Fruit fly (Drosophila melanogaster): ENCODE results near the gene CG10646.

Gene CG10646

dm6 chr3L:12523941-12524340 lies 20.2 kb upstream of the CG10646 start, which contains the start of the genes ver and Gcn5 (continued):
- TF ChIP-seq MESR4 (GFP tag; optimal IDR thresholded peaks at IDR 0.05) (peak; percentile 89), dmrt11E (tag; optimal IDR thresholded peaks at IDR 0.05) (peak; percentile 84), exex (tag; optimal IDR thresholded peaks at IDR 0.05) (peak; percentile 73), B-H2 (GFP tag; optimal IDR thresholded peaks at IDR 0.05) (peak; percentile 86), Myb (GFP tag; optimal IDR thresholded peaks at IDR 0.05) (peak; percentile 56), dati (GFP tag; IDR thresholded peaks at IDR 0.05) (peak; percentile 79), cg (GFP tag; optimal IDR thresholded peaks at IDR 0.05) (no peak), Eip74EF (GFP tag; optimal IDR thresholded peaks at IDR 0.05) (peak in 1 of 2 experiments; percentile 81), CG11560 (tag; IDR thresholded peaks at IDR 0.05) (peak; percentile 78; the same call in 2 of the 3 replicates), YL-1 (GFP tag; optimal IDR thresholded peaks at IDR 0.05) (peak; percentile 97), Drgx (GFP tag; IDR thresholded peaks at IDR 0.05) (peak; percentile 96), Side (GFP tag; optimal IDR thresholded peaks at IDR 0.05) (peak; percentile 78), CG2116 (GFP tag; optimal IDR thresholded peaks at IDR 0.05) (peak; percentile 81), CG10565 (GFP tag; optimal IDR thresholded peaks at IDR 0.05) (peak; percentile 14), Kr (GFP tag; optimal IDR thresholded peaks at IDR 0.05) (no peak), chm (GFP tag; IDR thresholded peaks at IDR 0.05) (peak; percentile 92), CG16863 (GFP tag; optimal IDR thresholded peaks at IDR 0.05) (peak; percentile 79), BEAF-32 (GFP tag; optimal IDR thresholded peaks at IDR 0.05) (peak; percentile 39), CG13775 (GFP tag; optimal IDR thresholded peaks at IDR 0.05) (peak; percentile 93), Trl (optimal IDR thresholded peaks at IDR 0.05) (no peak), Trl (GFP tag; optimal IDR thresholded peaks at IDR 0.05) (peak; percentile 86), ac (GFP tag; optimal IDR thresholded peaks at IDR 0.05) (peak; percentile 20), wdn (GFP tag; IDR thresholded peaks at IDR 0.05) (peak; percentile 82), HmgZ (tag; optimal IDR thresholded peaks at IDR 0.05) (peak; percentile 93), aop (GFP tag; IDR thresholded peaks at IDR 0.05) (0 out of 2 replicates have a peak, but pooled peaks have one; percentile 52), CTCF (GFP tag; optimal IDR thresholded peaks at IDR 0.05) (peak; percentile 68), pb (GFP tag; optimal IDR thresholded peaks at IDR 0.05) (peak; percentile 30), vfl (GFP tag; optimal IDR thresholded peaks at IDR 0.05) (peak; percentile 82), CG31224 (GFP tag; IDR thresholded peaks at IDR 0.05) (peak; percentile 86), lola (GFP tag; optimal IDR thresholded peaks at IDR 0.05) (peak in 1 of 3 experiments; percentile 86), klu (GFP tag; IDR thresholded peaks at IDR 0.05) (peak; percentile 89), CG10147 (GFP tag; optimal IDR thresholded peaks at IDR 0.05) (peak; percentile 90), wor (GFP tag; IDR thresholded peaks at IDR 0.05) (peak; percentile 88), tin (GFP tag; optimal IDR thresholded peaks at IDR 0.05) (peak; percentile 86), CG6791 (GFP tag; IDR thresholded peaks at IDR 0.05; ENCODE audit: partially characterized antibody) (no peak), Fer3 (tag; optimal IDR thresholded peaks at IDR 0.05) (peak; percentile 92), Fer1 (GFP tag; optimal IDR thresholded peaks at IDR 0.05) (peak; percentile 89), fd96Cb (tag; optimal IDR thresholded peaks at IDR 0.05) (peak; percentile 91), CG2202 (tag; optimal IDR thresholded peaks at IDR 0.05) (peak; percentile 87), trh (GFP tag; optimal IDR thresholded peaks at IDR 0.05) (peak; percentile 77), salm (tag; optimal IDR thresholded peaks at IDR 0.05) (peak; percentile 74), Vsx1 (GFP tag; optimal IDR thresholded peaks at IDR 0.05) (no peak), Oli (tag; optimal IDR thresholded peaks at IDR 0.05) (peak; percentile 90), Stat92E (GFP tag; optimal IDR thresholded peaks at IDR 0.05) (peak in 1 of 3 experiments; percentile 15), croc (GFP tag; conservative IDR thresholded peaks at IDR 0.05) (peak; percentile 70), CG18476 (GFP tag; optimal IDR thresholded peaks at IDR 0.05) (peak; percentile 92), CG2678 (tag; optimal IDR thresholded peaks at IDR 0.05) (peak; percentile 95), Sry-δ (GFP tag; optimal IDR thresholded peaks at IDR 0.05) (peak; percentile 41), so (GFP tag; IDR thresholded peaks at IDR 0.05) (peak; percentile 89; the same call in 2 of the 3 replicates), HHEX (GFP tag; optimal IDR thresholded peaks at IDR 0.05) (peak; percentile 93), Ptx1 (GFP tag; IDR thresholded peaks at IDR 0.05) (peak; percentile 95)
